Fruit fly (Drosophila melanogaster) whole organism, prepupa: ENCODE results near the gene Cht11.

ENCODE experiments used
- Blimp-1 ChIP-seq: fragments of 200-800 bp; sonication (Bioruptor generic); optimal IDR thresholded peaks from 3 replicates; lab custom pipeline; 2017; ENCODE audit warnings: missing biosample characterization, missing genetic modification characterization, mild to moderate bottlenecking, moderate library complexity, missing genetic modification reagents
- CG10631 ChIP-seq: fragments of 200-800 bp; sonication (Bioruptor generic); optimal IDR thresholded peaks from 2 replicates; lab custom pipeline; 2016; ENCODE audit warnings: missing biosample characterization, missing genetic modification characterization
- CG10669 ChIP-seq: fragments of 200-800 bp; sonication (Bioruptor generic); optimal IDR thresholded peaks from 3 replicates; lab custom pipeline; 2018; ENCODE audit warnings: missing biosample characterization, mild to moderate bottlenecking, missing genetic modification characterization, moderate library complexity
- CG11294 ChIP-seq: fragments of 200-800 bp; sonication (Bioruptor generic); IDR thresholded peaks from 2 replicates; pipeline ENCODE4 v1.3.6; 2022; ENCODE audit warnings: missing biosample characterization, missing genetic modification characterization
- CG11762 ChIP-seq: fragments of 200-800 bp; sonication (Bioruptor generic); optimal IDR thresholded peaks from 3 replicates; lab custom pipeline; 2016; ENCODE audit warnings: missing biosample characterization, missing genetic modification characterization; ENCODE audit not compliant: insufficient read depth
- CG11902 ChIP-seq: fragments of 200-800 bp; sonication (Bioruptor generic); optimal IDR thresholded peaks from 3 replicates; lab custom pipeline; 2016; ENCODE audit warnings: missing biosample characterization, missing genetic modification characterization
- CG15336 ChIP-seq: fragments of 200-800 bp; sonication (Bioruptor generic); IDR thresholded peaks from 2 replicates; pipeline ENCODE4 v1.3.6; 2022; ENCODE audit warnings: missing biosample characterization, missing genetic modification characterization
- CG1621 ChIP-seq: fragments of 200-800 bp; sonication (Bioruptor generic); optimal IDR thresholded peaks from 3 replicates; lab custom pipeline; 2018; ENCODE audit warnings: missing biosample characterization, mild to moderate bottlenecking, missing genetic modification characterization
- CG16779 ChIP-seq: fragments of 200-800 bp; sonication (Bioruptor generic); optimal IDR thresholded peaks from 3 replicates; lab custom pipeline; 2017; ENCODE audit warnings: missing biosample characterization, mild to moderate bottlenecking, missing genetic modification characterization
- CG3032 ChIP-seq: fragments of 200-800 bp; optimal IDR thresholded peaks from 2 replicates; lab custom pipeline; 2019; ENCODE audit warnings: missing biosample characterization, mild to moderate bottlenecking, missing genetic modification characterization, moderate library complexity
- CG31627 ChIP-seq: fragments of 200-800 bp; sonication (Bioruptor generic); optimal IDR thresholded peaks from 3 replicates; lab custom pipeline; 2016; ENCODE audit warnings: missing biosample characterization, missing genetic modification characterization
- CG34406 ChIP-seq: fragments of 200-800 bp; sonication (Bioruptor generic); optimal IDR thresholded peaks from 3 replicates; lab custom pipeline; 2016; ENCODE audit warnings: missing biosample characterization, missing genetic modification characterization
- CG4318 ChIP-seq: fragments of 200-800 bp; sonication (Bioruptor generic); optimal IDR thresholded peaks from 3 replicates; lab custom pipeline; 2017; ENCODE audit warnings: missing biosample characterization, mild to moderate bottlenecking, missing genetic modification characterization
- CG6163 ChIP-seq: fragments of 200-800 bp; sonication (Bioruptor generic); IDR thresholded peaks from 3 replicates; pipeline ENCODE4 v1.3.6; 2022; ENCODE audit warnings: missing biosample characterization, missing genetic modification characterization
- CG6276 ChIP-seq: fragments of 200-800 bp; sonication (Bioruptor generic); optimal IDR thresholded peaks from 2 replicates; lab custom pipeline; 2017; ENCODE audit warnings: missing biosample characterization, mild to moderate bottlenecking, missing genetic modification characterization
- CG6808 ChIP-seq: fragments of 200-800 bp; sonication (Bioruptor generic); optimal IDR thresholded peaks from 3 replicates; lab custom pipeline; 2017; ENCODE audit warnings: missing biosample characterization, missing genetic modification characterization, mild to moderate bottlenecking, moderate library complexity, missing genetic modification reagents
- CG6854 ChIP-seq: fragments of 200-800 bp; sonication (Bioruptor generic); optimal IDR thresholded peaks from 2 replicates; lab custom pipeline; 2017; ENCODE audit warnings: missing biosample characterization, mild to moderate bottlenecking, missing genetic modification characterization
- CG7368 ChIP-seq: fragments of 200-800 bp; sonication (Bioruptor generic); optimal IDR thresholded peaks from 3 replicates; lab custom pipeline; 2016; ENCODE audit warnings: missing biosample characterization, missing genetic modification characterization
- CG8119 ChIP-seq: fragments of 200-800 bp; sonication (Bioruptor generic); IDR thresholded peaks from 3 replicates; pipeline ENCODE4 v1.3.6; 2022; ENCODE audit warnings: missing biosample characterization, missing genetic modification characterization
- CG8319 ChIP-seq: fragments of 200-800 bp; sonication (Bioruptor generic); optimal IDR thresholded peaks from 3 replicates; lab custom pipeline; 2016; ENCODE audit warnings: missing biosample characterization, missing genetic modification characterization
- CG9139 ChIP-seq: fragments of 200-800 bp; sonication (Bioruptor generic); optimal IDR thresholded peaks from 3 replicates; lab custom pipeline; 2017; ENCODE audit warnings: missing biosample characterization, mild to moderate bottlenecking, missing genetic modification characterization
- Eip75B ChIP-seq: fragments of 200-800 bp; sonication (Bioruptor generic); optimal IDR thresholded peaks from 3 replicates; lab custom pipeline; 2016; ENCODE audit warnings: missing biosample characterization, missing genetic modification characterization
- Eip78C ChIP-seq: fragments of 200-800 bp; sonication (Bioruptor generic); peaks from one replicate; lab custom pipeline; 2016; ENCODE audit warnings: missing biosample characterization, missing genetic modification characterization
- Ets21C ChIP-seq: fragments of 200-800 bp; sonication (Bioruptor generic); optimal IDR thresholded peaks from 3 replicates; lab custom pipeline; 2016; ENCODE audit warnings: missing biosample characterization, missing genetic modification characterization
- Ets96B ChIP-seq: fragments of 200-800 bp; optimal IDR thresholded peaks from 2 replicates; lab custom pipeline; 2019; ENCODE audit warnings: missing biosample characterization, mild to moderate bottlenecking, missing genetic modification characterization, moderate library complexity
- Gug ChIP-seq: fragments of 200-800 bp; sonication (Bioruptor generic); IDR thresholded peaks from 2 replicates; pipeline ENCODE4 v1.3.6; 2022; ENCODE audit warnings: missing biosample characterization, missing genetic modification characterization
- Hr38 ChIP-seq: sonication (Bioruptor generic); optimal IDR thresholded peaks from 2 replicates; lab custom pipeline; 2016; ENCODE audit warnings: missing biosample characterization, missing genetic modification characterization
- Hr39 ChIP-seq: fragments of 200-800 bp; sonication (Bioruptor generic); optimal IDR thresholded peaks from 2 replicates; lab custom pipeline; 2016; ENCODE audit warnings: missing biosample characterization, missing genetic modification characterization
- Hr4 ChIP-seq: fragments of 200-800 bp; sonication (Bioruptor generic); optimal IDR thresholded peaks from 3 replicates; lab custom pipeline; 2016; ENCODE audit warnings: missing biosample characterization, missing genetic modification characterization
- Lpt ChIP-seq: fragments of 200-800 bp; sonication (Bioruptor generic); optimal IDR thresholded peaks from 3 replicates; lab custom pipeline; 2016; ENCODE audit warnings: missing biosample characterization, missing genetic modification characterization
- Met ChIP-seq: fragments of 200-800 bp; sonication (Bioruptor generic); optimal IDR thresholded peaks from 3 replicates; lab custom pipeline; 2016; ENCODE audit warnings: missing biosample characterization, missing genetic modification characterization
- Smox ChIP-seq: fragments of 200-800 bp; sonication (Bioruptor generic); optimal IDR thresholded peaks from 3 replicates; lab custom pipeline; 2016; ENCODE audit warnings: missing biosample characterization, missing genetic modification characterization
- Sox102F ChIP-seq: fragments of 200-800 bp; sonication (Bioruptor generic); optimal IDR thresholded peaks from 2 replicates; lab custom pipeline; 2016; ENCODE audit warnings: missing biosample characterization, mild to moderate bottlenecking, missing genetic modification characterization
- Sox14 ChIP-seq: fragments of 200-800 bp; sonication (Bioruptor generic); optimal IDR thresholded peaks from 3 replicates; lab custom pipeline; 2016; ENCODE audit warnings: missing biosample characterization, missing genetic modification characterization
- Sox15 ChIP-seq: fragments of 200-800 bp; sonication (Bioruptor generic); optimal IDR thresholded peaks from 3 replicates; lab custom pipeline; 2016; ENCODE audit warnings: missing biosample characterization, missing genetic modification characterization
- acj6 ChIP-seq: fragments of 200-800 bp; sonication (Bioruptor generic); optimal IDR thresholded peaks from 3 replicates; lab custom pipeline; 2016; ENCODE audit warnings: missing biosample characterization, missing genetic modification characterization
- cyc ChIP-seq: fragments of 200-800 bp; sonication (Bioruptor generic); optimal IDR thresholded peaks from 3 replicates; lab custom pipeline; 2016; ENCODE audit warnings: missing biosample characterization, missing genetic modification characterization
- dac ChIP-seq: fragments of 200-800 bp; sonication (Bioruptor generic); optimal IDR thresholded peaks from 2 replicates; lab custom pipeline; 2017; ENCODE audit warnings: missing biosample characterization, mild to moderate bottlenecking, missing genetic modification characterization
- dsx ChIP-seq: fragments of 200-800 bp; optimal IDR thresholded peaks from 3 replicates; lab custom pipeline; 2019; ENCODE audit warnings: missing biosample characterization, mild to moderate bottlenecking, missing genetic modification characterization, moderate library complexity; ENCODE audit not compliant: poor library complexity, severe bottlenecking
- esn ChIP-seq: fragments of 200-800 bp; sonication (Bioruptor generic); optimal IDR thresholded peaks from 2 replicates; lab custom pipeline; 2016; ENCODE audit warnings: missing biosample characterization, mild to moderate bottlenecking, missing genetic modification characterization, moderate library complexity
- fkh ChIP-seq: fragments of 200-800 bp; sonication (Bioruptor generic); optimal IDR thresholded peaks from 3 replicates; lab custom pipeline; 2017; ENCODE audit warnings: missing biosample characterization, mild to moderate bottlenecking, missing genetic modification characterization, moderate library complexity
- net ChIP-seq: fragments of 200-800 bp; sonication (Bioruptor generic); optimal IDR thresholded peaks from 3 replicates; lab custom pipeline; 2016; ENCODE audit warnings: missing biosample characterization, missing genetic modification characterization
- pdm3 ChIP-seq: fragments of 200-800 bp; sonication (Bioruptor generic); optimal IDR thresholded peaks from 3 replicates; lab custom pipeline; 2016; ENCODE audit warnings: missing biosample characterization, missing genetic modification characterization
- salr ChIP-seq, 2 experiments: fragments of 200-800 bp; sonication (Bioruptor generic); optimal IDR thresholded peaks; 3 replicates each; lab custom pipeline; 2016 to 2018; ENCODE audit warnings: missing biosample characterization in 2 of 2, missing genetic modification characterization in 2 of 2, mild to moderate bottlenecking in 1 of 2
- spab ChIP-seq: fragments of 200-800 bp; sonication (Bioruptor generic); optimal IDR thresholded peaks from 2 replicates; lab custom pipeline; 2017; ENCODE audit warnings: missing biosample characterization, mild to moderate bottlenecking, missing genetic modification characterization, missing genetic modification reagents
- ss ChIP-seq, 2 experiments: fragments of 200-800 bp; sonication (Bioruptor generic); optimal IDR thresholded peaks; 2 replicates in 1 of 2; 3 replicates in 1 of 2; lab custom pipeline; 2017 to 2018; ENCODE audit warnings: mild to moderate bottlenecking in 2 of 2, missing biosample characterization in 2 of 2, missing genetic modification characterization in 2 of 2, moderate library complexity in 1 of 2
- svp ChIP-seq: fragments of 200-800 bp; sonication (Bioruptor generic); peaks from one replicate; lab custom pipeline; 2016; ENCODE audit warnings: missing biosample characterization, missing genetic modification characterization
- vri ChIP-seq: fragments of 200-800 bp; sonication (Bioruptor generic); optimal IDR thresholded peaks from 3 replicates; lab custom pipeline; 2016; ENCODE audit warnings: missing biosample characterization, mild to moderate bottlenecking, missing genetic modification characterization

Cht11 gene

DNA sequence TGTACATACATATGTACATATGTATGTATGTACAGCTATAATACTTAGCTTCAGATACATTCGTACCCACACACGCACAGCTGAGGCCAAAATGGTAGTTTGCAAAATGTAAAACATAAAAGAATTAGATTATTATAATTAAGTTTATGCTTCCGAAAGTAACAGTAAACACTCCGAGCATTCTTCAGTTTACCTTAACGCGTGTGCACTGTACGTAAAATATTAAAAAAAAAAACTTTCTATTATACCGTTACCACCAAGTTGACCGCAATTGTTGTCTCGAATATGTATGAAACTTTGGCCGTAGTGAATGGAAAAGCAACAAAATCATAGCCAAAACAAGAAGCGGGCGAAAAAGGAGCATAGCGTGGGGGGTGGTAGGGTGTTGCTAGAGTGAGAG is 5.2 kb upstream of the Cht11 start (continued):
- TF ChIP-seq CG11762 (GFP tag; lab: Kevin White, UChicago) (peak; percentile 49), Hr4 (GFP tag; lab: Kevin White, UChicago) (peak; percentile 88), Eip75B (GFP tag; lab: Kevin White, UChicago) (peak; percentile 74), CG8319 (peak; percentile 6), CG31627 (GFP tag; lab: Kevin White, UChicago) (peak; percentile 50), dac (GFP tag; lab: Kevin White, UChicago) (peak; percentile 76), net (GFP tag; lab: Kevin White, UChicago) (peak; percentile 74), CG11902 (GFP tag; lab: Kevin White, UChicago) (peak; percentile 19), CG6808 (GFP tag; lab: Kevin White, UChicago) (peak; percentile 50), CG1621 (tag; lab: Kevin White, UChicago) (peak; percentile 65), Hr38 (GFP tag; lab: Kevin White, UChicago) (no peak), CG34406 (peak; percentile 62), Lpt (GFP tag; lab: Kevin White, UChicago) (peak; percentile 67), cyc (GFP tag; lab: Kevin White, UChicago) (peak; percentile 55), svp (GFP tag; lab: Kevin White, UChicago) (peak; percentile 50), CG15336 (GFP tag; lab: Robert Waterston, UW) (peak; percentile 93), vri (GFP tag; lab: Kevin White, UChicago) (peak; percentile 57), Smox (GFP tag; lab: Kevin White, UChicago) (peak; percentile 67), Eip78C (GFP tag; lab: Kevin White, UChicago) (peak; percentile 89), CG10669 (peak; percentile 75), Ets21C (GFP tag; lab: Kevin White, UChicago) (peak; percentile 25), pdm3 (GFP tag; lab: Kevin White, UChicago) (peak; percentile 78), Sox14 (GFP tag; lab: Kevin White, UChicago) (peak; percentile 78), ss (GFP tag; optimal IDR thresholded peaks at IDR 0.05; lab: Kevin White, UChicago) (peak; percentile 52), CG6276 (GFP tag; lab: Kevin White, UChicago) (peak; percentile 90), Met (peak; percentile 76), CG3032 (tag; lab: Kevin White, UChicago) (peak; percentile 59), Gug (GFP tag; lab: Robert Waterston, UW) (peak; percentile 73)

DNA sequence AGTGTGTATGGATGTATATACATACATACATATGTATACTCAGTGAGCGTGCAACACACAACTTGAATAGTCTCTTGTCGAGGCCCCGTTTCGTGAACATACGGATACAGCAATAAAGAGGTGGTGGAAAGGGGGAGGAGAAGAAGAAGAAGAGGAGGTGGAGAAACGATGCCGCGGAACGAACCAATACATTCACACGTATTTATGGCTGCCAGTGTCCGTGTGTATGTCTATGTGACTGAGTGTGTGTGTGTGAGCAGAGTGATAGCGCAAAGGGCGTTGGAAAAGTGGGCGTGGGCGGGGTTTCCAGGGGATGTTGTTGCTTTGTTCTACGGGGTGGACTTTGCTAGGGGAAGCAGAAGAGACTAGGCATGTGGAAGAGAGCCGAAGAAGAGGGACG is 4.1 kb upstream of the Cht11 start:
- TF ChIP-seq CG9139: peak; percentile 38
- no peak for TF ChIP-seq Met
- TF ChIP-seq Sox15: no peak
- no peak for TF ChIP-seq Blimp-1 (GFP tag; lab: Kevin White, UChicago)
- peak; percentile 54 for TF ChIP-seq CG6808 (GFP tag; lab: Kevin White, UChicago)
- TF ChIP-seq acj6 (GFP tag; lab: Kevin White, UChicago): no peak
- TF ChIP-seq CG11294: no peak
- peak; percentile 11 for TF ChIP-seq CG6854
- TF ChIP-seq dsx (GFP tag; lab: Kevin White, UChicago): peak; percentile 40
- no peak for TF ChIP-seq CG7368
- no peak for TF ChIP-seq Hr38 (GFP tag; lab: Kevin White, UChicago)
- TF ChIP-seq CG11902 (GFP tag; lab: Kevin White, UChicago): no peak
- TF ChIP-seq CG15336 (GFP tag; lab: Robert Waterston, UW): peak; percentile 30; the same call in 1 of the 2 replicates
- TF ChIP-seq salr (GFP tag; optimal IDR thresholded peaks at IDR 0.05; lab: Kevin White, UChicago): peak in 1 of 2 experiments; percentile 23
- no peak for TF ChIP-seq CG4318 (GFP tag; lab: Kevin White, UChicago)
- no peak for TF ChIP-seq CG16779 (tag; lab: Kevin White, UChicago)
- no peak for TF ChIP-seq spab (GFP tag; lab: Kevin White, UChicago)
- no peak for TF ChIP-seq dac (GFP tag; lab: Kevin White, UChicago)
- peak; percentile 20 for TF ChIP-seq CG6276 (GFP tag; lab: Kevin White, UChicago)
- TF ChIP-seq Sox102F (GFP tag; lab: Kevin White, UChicago): peak; percentile 6
- no peak for TF ChIP-seq CG10631 (GFP tag; lab: Kevin White, UChicago)
- TF ChIP-seq Gug (GFP tag; lab: Robert Waterston, UW): peak; percentile 31; the same call in 1 of the 2 replicates
- peak; percentile 43 for TF ChIP-seq fkh (GFP tag; lab: Kevin White, UChicago)
- TF ChIP-seq esn (GFP tag; lab: Kevin White, UChicago): no peak
- 0 out of 3 replicates have a peak, but pooled peaks have one; percentile 47 for TF ChIP-seq CG6163 (GFP tag; lab: Robert Waterston, UW)
- TF ChIP-seq Ets96B: no peak
- TF ChIP-seq Hr39 (GFP tag; lab: Kevin White, UChicago): no peak
- TF ChIP-seq svp (GFP tag; lab: Kevin White, UChicago): peak; percentile 38
- no peak for TF ChIP-seq Ets21C (GFP tag; lab: Kevin White, UChicago)
- TF ChIP-seq CG1621 (tag; lab: Kevin White, UChicago): peak; percentile 65
- TF ChIP-seq Eip78C (GFP tag; lab: Kevin White, UChicago): peak; percentile 69
- TF ChIP-seq CG8119: peak; percentile 52; the same call in 2 of the 3 replicates
